Worm (Caenorhabditis elegans) whole organism, early embryonic: Measurements from ENCODE around the gene K11H3.8.

ENCODE experiments used
- F13C5.2 ChIP-seq: sonication (generic microtip); optimal IDR thresholded peaks from 2 replicates; lab custom pipeline; 2017; ENCODE audit warnings: mild to moderate bottlenecking, missing genetic modification characterization, inconsistent platforms, missing compliant biosample characterization
- aly-1 ChIP-seq: sonication (generic microtip); optimal IDR thresholded peaks from 2 replicates; lab custom pipeline; 2016; ENCODE audit warnings: missing genetic modification characterization, missing compliant biosample characterization
- ama-1 ChIP-seq: fragments of 150-350 bp; optimal IDR thresholded peaks from 2 replicates; lab custom pipeline; 2014
- ceh-13 ChIP-seq: fragments of 200-800 bp; sonication (Bioruptor generic); optimal IDR thresholded peaks from 2 replicates; lab custom pipeline; 2018; ENCODE audit warnings: mild to moderate bottlenecking, missing genetic modification characterization, missing compliant biosample characterization
- hmbx-1 ChIP-seq: sonication (generic microtip); optimal IDR thresholded peaks from 2 replicates; lab custom pipeline; 2016; ENCODE audit warnings: mild to moderate bottlenecking, missing genetic modification characterization, missing compliant biosample characterization
- hnd-1 ChIP-seq: sonication (generic microtip); optimal IDR thresholded peaks from 2 replicates; lab custom pipeline; 2016; ENCODE audit warnings: missing genetic modification characterization, missing compliant biosample characterization
- pes-1 ChIP-seq: fragments of 200-800 bp; sonication (Bioruptor generic); IDR thresholded peaks from 2 replicates; pipeline ENCODE4 v1.3.6; 2022; ENCODE audit warnings: missing genetic modification reagents, missing genetic modification characterization, missing compliant biosample characterization
- tbx-11 ChIP-seq: fragments of 200-800 bp; sonication (Bioruptor generic); IDR thresholded peaks from 2 replicates; pipeline ENCODE4 v1.3.6; 2022; ENCODE audit warnings: missing genetic modification characterization, missing compliant biosample characterization

- TF ChIP-seq F13C5.2: no peak
- no peak for TF ChIP-seq ceh-13
- TF ChIP-seq ama-1 (lab: Kevin White, UChicago): no peak
- TF ChIP-seq hmbx-1 (tag; lab: Kevin White, UChicago): no peak
- TF ChIP-seq hnd-1 (tag; lab: Kevin White, UChicago): no peak
- no peak for TF ChIP-seq pes-1 (GFP tag; lab: Robert Waterston, UW)
- TF ChIP-seq tbx-11 (GFP tag; lab: Robert Waterston, UW): no peak
- TF ChIP-seq aly-1 (tag; lab: Kevin White, UChicago): no peak
Observed at ce11 chrIII:9834888-9835287, at the start of gene K11H3.8.
